Worm (Caenorhabditis elegans) whole organism, L4 larva: ENCODE data around the gene F39F10.5.

Source experiments
- ceh-28 ChIP-seq: fragments of 150-350 bp; optimal IDR thresholded peaks from 2 replicates; lab custom pipeline; 2014; ENCODE audit warnings: missing biosample characterization, missing genetic modification reagents, missing genetic modification characterization
- egl-27 ChIP-seq: sonication (generic microtip); optimal IDR thresholded peaks from 3 replicates; lab custom pipeline; 2017; ENCODE audit warnings: missing biosample characterization, missing genetic modification reagents, missing genetic modification characterization
- hif-1 ChIP-seq, 2 experiments: sonication (generic microtip); optimal IDR thresholded peaks; 2 replicates each; lab custom pipeline; 2016 to 2017; ENCODE audit warnings: missing compliant biosample characterization in 2 of 2, missing genetic modification characterization in 2 of 2, missing genetic modification reagents in 2 of 2, missing genotype in 2 of 2, mild to moderate bottlenecking in 1 of 2
- lir-3 ChIP-seq: sonication (generic microtip); optimal IDR thresholded peaks from 2 replicates; lab custom pipeline; 2016; ENCODE audit warnings: mild to moderate bottlenecking, missing genetic modification characterization, missing compliant biosample characterization
- nhr-237 ChIP-seq: sonication (generic microtip); optimal IDR thresholded peaks from 2 replicates; lab custom pipeline; 2017; ENCODE audit warnings: missing biosample characterization, missing genetic modification characterization
- zag-1 ChIP-seq: fragments of 150-350 bp; optimal IDR thresholded peaks from 2 replicates; lab custom pipeline; 2014; ENCODE audit warnings: missing biosample characterization, missing genetic modification characterization

DNA sequence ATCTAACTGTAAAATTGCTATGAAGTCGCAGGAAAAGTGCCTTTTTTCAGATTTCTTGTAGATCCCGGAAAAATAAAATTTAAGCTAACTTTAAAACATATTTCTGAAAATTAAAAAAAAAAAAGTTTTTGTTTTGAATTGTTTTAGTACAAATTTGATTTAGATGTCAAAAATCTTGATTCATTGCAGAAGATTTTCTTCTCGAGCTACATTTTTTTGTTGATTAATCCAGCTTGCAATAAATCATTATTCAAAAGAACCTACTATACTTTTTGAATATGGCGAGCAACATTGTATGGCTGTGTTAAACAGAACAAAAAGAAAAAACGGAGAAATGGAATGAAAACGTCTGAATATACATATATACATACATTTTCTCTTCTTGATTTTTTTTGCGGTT lies 47.9 kb downstream of the F39F10.5 start:
- TF ChIP-seq egl-27 (tag; lab: Kevin White, UChicago) (no peak), lir-3 (tag; lab: Kevin White, UChicago) (no peak), ceh-28 (tag; lab: Kevin White, UChicago) (no peak), hif-1 (tag; optimal IDR thresholded peaks at IDR 0.05; lab: Kevin White, UChicago) (no peak), nhr-237 (tag; lab: Kevin White, UChicago) (no peak), zag-1 (tag; lab: Kevin White, UChicago) (no peak)
